Worm (Caenorhabditis elegans) whole organism, L3 larva: ENCODE measurements around the gene ZK54.3.

Experiments
- fos-1 ChIP-seq: fragments of 150-350 bp; optimal IDR thresholded peaks from 2 replicates; lab custom pipeline; 2014; ENCODE audit warnings: missing biosample characterization, missing genetic modification characterization
- nhr-237 ChIP-seq: fragments of 150-350 bp; optimal IDR thresholded peaks from 2 replicates; lab custom pipeline; 2014; ENCODE audit warnings: missing biosample characterization, missing genetic modification characterization
- nhr-43 ChIP-seq: sonication (generic microtip); optimal IDR thresholded peaks from 2 replicates; lab custom pipeline; 2016; ENCODE audit warnings: mild to moderate bottlenecking, missing genetic modification characterization, missing compliant biosample characterization; ENCODE audit not compliant: poor library complexity, severe bottlenecking

ce11 chrX:17481892-17482515 lies 15.2 kb upstream of the ZK54.3 start:
- TF ChIP-seq fos-1 (tag; lab: Kevin White, UChicago), result no peak
- TF ChIP-seq nhr-237 (tag; lab: Kevin White, UChicago), result no peak
- TF ChIP-seq nhr-43 (tag; lab: Kevin White, UChicago), result no peak
